Fruit fly (Drosophila melanogaster) whole organism, embryonic: Measurements from ENCODE around the gene Pi3K21B.

Source experiments
- Aef1 ChIP-seq: fragments of 200-800 bp; sonication (Bioruptor generic); IDR thresholded peaks from 3 replicates; pipeline ENCODE4 v1.3.6; 2022; ENCODE audit warnings: missing biosample characterization, missing genetic modification characterization
- B-H1 ChIP-seq: fragments of 200-800 bp; sonication (Bioruptor generic); IDR thresholded peaks from 3 replicates; pipeline ENCODE4 v1.3.6; 2022; ENCODE audit warnings: missing biosample characterization, missing genetic modification characterization
- CG1024 ChIP-seq: fragments of 200-800 bp; sonication (Bioruptor generic); IDR thresholded peaks from 2 replicates; pipeline ENCODE4 v1.3.6; 2022; ENCODE audit warnings: missing biosample characterization, missing genetic modification characterization
- CG11085 ChIP-seq: fragments of 200-800 bp; sonication (Bioruptor generic); IDR thresholded peaks from 2 replicates; pipeline ENCODE4 v1.3.6; 2022; ENCODE audit warnings: missing biosample characterization, missing genetic modification characterization
- CG11560 ChIP-seq: fragments of 200-800 bp; sonication (Bioruptor generic); IDR thresholded peaks from 3 replicates; pipeline ENCODE4 v1.3.6; 2022; ENCODE audit warnings: missing biosample characterization, missing genetic modification characterization
- CG11723 ChIP-seq: fragments of 200-800 bp; sonication (Bioruptor generic); optimal IDR thresholded peaks from 2 replicates; lab custom pipeline; 2017; ENCODE audit warnings: missing biosample characterization, mild to moderate bottlenecking, missing genetic modification characterization
- CG12236 ChIP-seq: fragments of 200-800 bp; sonication (Bioruptor generic); optimal IDR thresholded peaks from 2 replicates; lab custom pipeline; 2016; ENCODE audit warnings: missing biosample characterization, missing genetic modification characterization
- CG1233 ChIP-seq: fragments of 200-800 bp; sonication (Bioruptor generic); optimal IDR thresholded peaks from 4 replicates; lab custom pipeline; 2018; ENCODE audit warnings: missing biosample characterization, mild to moderate bottlenecking, missing genetic modification characterization
- CG12744 ChIP-seq: fragments of 200-800 bp; sonication (Bioruptor generic); optimal IDR thresholded peaks from 2 replicates; lab custom pipeline; 2016; ENCODE audit warnings: missing biosample characterization, missing genetic modification characterization
- CG13123 ChIP-seq: fragments of 200-800 bp; sonication (Bioruptor generic); optimal IDR thresholded peaks from 2 replicates; lab custom pipeline; 2016; ENCODE audit warnings: missing biosample characterization, missing genetic modification characterization
- CG1603 ChIP-seq: fragments of 200-800 bp; sonication (Bioruptor generic); optimal IDR thresholded peaks from 2 replicates; lab custom pipeline; 2019; ENCODE audit warnings: missing biosample characterization, mild to moderate bottlenecking, missing genetic modification characterization, moderate library complexity
- CG17359 ChIP-seq: fragments of 200-800 bp; sonication (Bioruptor generic); optimal IDR thresholded peaks from 3 replicates; lab custom pipeline; 2018; ENCODE audit warnings: missing biosample characterization, mild to moderate bottlenecking, missing genetic modification characterization, moderate library complexity
- CG17612 ChIP-seq: fragments of 200-800 bp; sonication (Bioruptor generic); IDR thresholded peaks from 2 replicates; pipeline ENCODE4 v1.3.6; 2022; ENCODE audit warnings: missing biosample characterization, missing genetic modification characterization
- CG1832 ChIP-seq: fragments of 200-800 bp; sonication (Bioruptor generic); optimal IDR thresholded peaks from 2 replicates; lab custom pipeline; 2017; ENCODE audit warnings: missing biosample characterization, mild to moderate bottlenecking, missing genetic modification characterization, inconsistent platforms
- CG32532 ChIP-seq: fragments of 200-800 bp; sonication (Bioruptor generic); IDR thresholded peaks from 2 replicates; pipeline ENCODE4 v1.3.6; 2022; ENCODE audit warnings: missing biosample characterization, missing genetic modification characterization
- CG33213 ChIP-seq: fragments of 200-800 bp; sonication (Bioruptor generic); optimal IDR thresholded peaks from 3 replicates; lab custom pipeline; 2016; ENCODE audit warnings: missing biosample characterization, missing genetic modification characterization
- CG34376 ChIP-seq: fragments of 200-800 bp; sonication (Bioruptor generic); optimal IDR thresholded peaks from 2 replicates; lab custom pipeline; 2018; ENCODE audit warnings: missing biosample characterization, mild to moderate bottlenecking, missing genetic modification characterization
- CG4328 ChIP-seq: fragments of 200-800 bp; sonication (Bioruptor generic); optimal IDR thresholded peaks from 3 replicates; lab custom pipeline; 2017; ENCODE audit warnings: missing biosample characterization, missing genetic modification reagents, missing genetic modification characterization
- CG43689 ChIP-seq: fragments of 200-800 bp; sonication (Bioruptor generic); IDR thresholded peaks from 2 replicates; pipeline ENCODE4 v1.3.6; 2022; ENCODE audit warnings: missing biosample characterization, missing genetic modification characterization
- CG4730 ChIP-seq: fragments of 200-800 bp; sonication (Bioruptor generic); IDR thresholded peaks from 2 replicates; pipeline ENCODE4 v1.3.6; 2022; ENCODE audit warnings: missing biosample characterization, missing genetic modification characterization
- CG6175 ChIP-seq: fragments of 200-800 bp; sonication (Bioruptor generic); IDR thresholded peaks from 3 replicates; pipeline ENCODE4 v1.3.6; 2022; ENCODE audit warnings: missing biosample characterization, missing genetic modification characterization
- CG6813 ChIP-seq: fragments of 200-800 bp; sonication (Bioruptor generic); optimal IDR thresholded peaks from 2 replicates; lab custom pipeline; 2017; ENCODE audit warnings: missing biosample characterization, missing genetic modification characterization, mild to moderate bottlenecking, moderate library complexity, missing genetic modification reagents
- CG8388 ChIP-seq: fragments of 200-800 bp; sonication (Bioruptor generic); optimal IDR thresholded peaks from 2 replicates; lab custom pipeline; 2019; ENCODE audit warnings: missing biosample characterization, mild to moderate bottlenecking, missing genetic modification characterization, moderate library complexity
- Chrac-16 ChIP-seq: fragments of 200-800 bp; sonication (Bioruptor generic); optimal IDR thresholded peaks from 3 replicates; lab custom pipeline; 2016; ENCODE audit warnings: missing biosample characterization, missing genetic modification characterization
- Dll ChIP-seq: fragments of 200-800 bp; sonication (Bioruptor generic); IDR thresholded peaks from 4 replicates; pipeline ENCODE4 v1.3.6; 2022; ENCODE audit warnings: missing biosample characterization, missing genetic modification characterization; ENCODE audit not compliant: partially characterized antibody
- HLH4C ChIP-seq: fragments of 200-800 bp; sonication (Bioruptor generic); IDR thresholded peaks from 3 replicates; pipeline ENCODE4 v1.3.6; 2022; ENCODE audit warnings: missing biosample characterization, missing genetic modification characterization; ENCODE audit not compliant: partially characterized antibody
- MBD-R2 ChIP-seq: fragments of 200-800 bp; sonication (Bioruptor generic); IDR thresholded peaks from 2 replicates; pipeline ENCODE4 v1.3.6; 2022; ENCODE audit warnings: missing biosample characterization, missing genetic modification characterization
- Pdp1 ChIP-seq, 2 experiments: fragments of 200-800 bp; sonication (Bioruptor generic); optimal IDR thresholded peaks; 3 replicates each; lab custom pipeline; 2016; ENCODE audit warnings: missing biosample characterization in 2 of 2, missing genetic modification characterization in 2 of 2, mild to moderate bottlenecking in 1 of 2, moderate library complexity in 1 of 2
- Sry-δ ChIP-seq: fragments of 200-800 bp; sonication (Bioruptor generic); optimal IDR thresholded peaks from 2 replicates; lab custom pipeline; 2016; ENCODE audit warnings: missing biosample characterization, missing genetic modification characterization
- amos ChIP-seq: fragments of 200-800 bp; sonication (Bioruptor generic); IDR thresholded peaks from 2 replicates; pipeline ENCODE4 v1.3.6; 2022; ENCODE audit warnings: missing biosample characterization, missing genetic modification characterization; ENCODE audit not compliant: partially characterized antibody
- br ChIP-seq: fragments of >200 bp; optimal IDR thresholded peaks from 2 replicates; lab custom pipeline; 2017
- cad ChIP-seq: fragments of >200 bp; optimal IDR thresholded peaks from 2 replicates; lab custom pipeline; 2017; ENCODE audit warnings: missing biosample characterization, missing genetic modification characterization
- crc ChIP-seq: fragments of 200-800 bp; sonication (Bioruptor generic); optimal IDR thresholded peaks from 2 replicates; lab custom pipeline; 2016; ENCODE audit warnings: missing biosample characterization, missing genetic modification characterization
- en ChIP-seq: fragments of 200-800 bp; sonication (Bioruptor generic); optimal IDR thresholded peaks from 2 replicates; lab custom pipeline; 2016; ENCODE audit warnings: missing biosample characterization, missing genetic modification characterization
- fd96Cb ChIP-seq: fragments of 200-800 bp; sonication (Bioruptor generic); optimal IDR thresholded peaks from 2 replicates; lab custom pipeline; 2018; ENCODE audit warnings: missing biosample characterization, mild to moderate bottlenecking, missing genetic modification characterization, moderate library complexity
- gsb ChIP-seq: fragments of 200-800 bp; sonication (Bioruptor generic); IDR thresholded peaks from 2 replicates; pipeline ENCODE4 v1.3.6; 2022; ENCODE audit warnings: missing biosample characterization, missing genetic modification characterization
- hkb ChIP-seq, 2 experiments: fragments of 200-800 bp in 1 of 2; fragments of >200 bp in 1 of 2; sonication (Bioruptor generic) in 1 of 2; IDR thresholded peaks in 1 of 2; optimal IDR thresholded peaks in 1 of 2; 2 replicates each; pipeline versions ENCODE4 v1.3.6 to Lab custom; 2017 to 2022; ENCODE audit warnings: missing biosample characterization in 1 of 2, missing genetic modification characterization in 1 of 2
- hth ChIP-seq: fragments of >200 bp; optimal IDR thresholded peaks from 2 replicates; lab custom pipeline; 2017; ENCODE audit warnings: inconsistent platforms
- inv ChIP-seq: fragments of 200-800 bp; sonication (Bioruptor generic); IDR thresholded peaks from 2 replicates; pipeline ENCODE4 v1.3.6; 2022; ENCODE audit warnings: missing biosample characterization, missing genetic modification characterization; ENCODE audit not compliant: partially characterized antibody
- jigr1 ChIP-seq: fragments of 200-800 bp; sonication (Bioruptor generic); IDR thresholded peaks from 3 replicates; pipeline ENCODE4 v1.3.6; 2022; ENCODE audit warnings: missing biosample characterization, missing genetic modification characterization
- jumu ChIP-seq: fragments of 200-800 bp; sonication (Bioruptor generic); optimal IDR thresholded peaks from 3 replicates; lab custom pipeline; 2016; ENCODE audit warnings: missing biosample characterization, missing genetic modification characterization
- luna ChIP-seq: fragments of 200-800 bp; sonication (Bioruptor generic); optimal IDR thresholded peaks from 2 replicates; lab custom pipeline; 2016; ENCODE audit warnings: missing biosample characterization, missing genetic modification characterization
- mld ChIP-seq: fragments of 200-800 bp; sonication (Bioruptor generic); IDR thresholded peaks from 3 replicates; pipeline ENCODE4 v1.3.6; 2022; ENCODE audit warnings: missing biosample characterization, missing genetic modification characterization; ENCODE audit not compliant: partially characterized antibody
- nom ChIP-seq: fragments of 200-800 bp; sonication (Bioruptor generic); optimal IDR thresholded peaks from 2 replicates; lab custom pipeline; 2017; ENCODE audit warnings: missing biosample characterization, missing genetic modification characterization, mild to moderate bottlenecking, moderate library complexity, missing genetic modification reagents
- trem ChIP-seq: fragments of 200-800 bp; optimal IDR thresholded peaks from 3 replicates; lab custom pipeline; 2019; ENCODE audit warnings: missing biosample characterization, mild to moderate bottlenecking, missing genetic modification characterization, moderate library complexity
- vnd ChIP-seq: fragments of 200-800 bp; sonication (Bioruptor generic); IDR thresholded peaks from 3 replicates; pipeline ENCODE4 v1.3.6; 2022; ENCODE audit warnings: missing biosample characterization, missing genetic modification characterization; ENCODE audit not compliant: partially characterized antibody
- wek ChIP-seq: fragments of 200-800 bp; sonication (Bioruptor generic); optimal IDR thresholded peaks from 3 replicates; lab custom pipeline; 2018; ENCODE audit warnings: missing biosample characterization, mild to moderate bottlenecking, missing genetic modification characterization, moderate library complexity
- zen2 ChIP-seq: fragments of 200-800 bp; sonication (Bioruptor generic); IDR thresholded peaks from 3 replicates; pipeline ENCODE4 v1.3.6; 2022; ENCODE audit warnings: missing biosample characterization, missing genetic modification characterization; ENCODE audit not compliant: partially characterized antibody
- zfh1 ChIP-seq: fragments of 200-800 bp; sonication (Bioruptor generic); IDR thresholded peaks from 3 replicates; pipeline ENCODE4 v1.3.6; 2022; ENCODE audit warnings: missing biosample characterization, missing genetic modification characterization

Gene Pi3K21B

DNA sequence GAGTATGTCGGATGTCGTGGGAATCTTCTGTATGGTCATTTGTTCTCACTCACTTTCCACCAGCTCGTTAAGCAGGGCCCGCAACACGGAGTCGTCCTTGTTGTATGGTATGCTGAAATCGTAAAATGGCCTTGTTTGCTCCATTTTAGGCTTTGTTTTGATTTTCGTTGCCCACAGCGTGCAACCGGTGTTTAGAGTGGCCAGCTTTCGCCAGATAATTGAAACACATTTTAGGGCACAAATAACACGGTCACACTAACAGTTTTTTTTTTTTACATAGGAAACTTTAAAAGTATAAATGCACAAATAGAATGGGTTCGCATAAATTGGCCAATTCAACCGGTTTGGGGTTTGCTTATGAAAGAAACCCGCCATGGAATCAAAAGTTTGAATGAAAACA is 45.5 kb upstream of the Pi3K21B start, which contains the start of gene Rpp30 (continued):
- TF ChIP-seq CG43689 (GFP tag; lab: Robert Waterston, UW) (no peak), CG17359 (peak; percentile 57), fd96Cb (no peak), Dll (GFP tag; lab: Robert Waterston, UW) (peak; percentile 49; the same call in 2 of the 4 replicates), trem (tag; lab: Kevin White, UChicago) (peak; percentile 10), zfh1 (GFP tag; lab: Robert Waterston, UW) (no peak), amos (GFP tag; lab: Robert Waterston, UW) (peak; percentile 27; the same call in 1 of the 2 replicates), zen2 (GFP tag; lab: Robert Waterston, UW) (0 out of 3 replicates have a peak, but pooled peaks have one; percentile 3), nom (no peak), mld (no peak), Pdp1 (GFP tag; optimal IDR thresholded peaks at IDR 0.05; lab: Kevin White, UChicago) (peak in 1 of 2 experiments; percentile 9), br (no peak), CG12236 (GFP tag; lab: Kevin White, UChicago) (no peak), CG1024 (GFP tag; lab: Robert Waterston, UW) (no peak), Sry-δ (GFP tag; lab: Kevin White, UChicago) (peak; percentile 32), CG33213 (GFP tag; lab: Kevin White, UChicago) (peak; percentile 10), CG1233 (GFP tag; lab: Kevin White, UChicago) (no peak)

dm6 chr2L:267441-268089 is 30.1 kb upstream of the Pi3K21B start, which contains the start of gene CG17075:
Gene CG17075 (minus strand): TSS chr2L:267505.
- TF ChIP-seq jigr1 (GFP tag; lab: Robert Waterston, UW): peak; percentile 82
- TF ChIP-seq CG8388: peak; percentile 91
- peak; percentile 92 for TF ChIP-seq gsb (GFP tag; lab: Robert Waterston, UW)
- no peak for TF ChIP-seq vnd (GFP tag; lab: Robert Waterston, UW)
- peak; percentile 94 for TF ChIP-seq B-H1 (GFP tag; lab: Robert Waterston, UW)
- peak; percentile 89 for TF ChIP-seq CG6175 (GFP tag; lab: Robert Waterston, UW)
- TF ChIP-seq jumu (GFP tag; lab: Kevin White, UChicago): peak; percentile 75
- peak; percentile 83 for TF ChIP-seq CG1603 (tag; lab: Kevin White, UChicago)
- TF ChIP-seq CG11560 (tag; lab: Robert Waterston, UW): peak; percentile 84
- peak; percentile 88 for TF ChIP-seq CG17612 (GFP tag; lab: Robert Waterston, UW)
- TF ChIP-seq MBD-R2 (GFP tag; lab: Robert Waterston, UW): peak; percentile 91
- peak; percentile 89 for TF ChIP-seq Chrac-16
- peak; percentile 93 for TF ChIP-seq zfh1 (GFP tag; lab: Robert Waterston, UW)
- peak; percentile 16 for TF ChIP-seq en (GFP tag; lab: Kevin White, UChicago)
- peak; percentile 80 for TF ChIP-seq CG34376 (GFP tag; lab: Kevin White, UChicago)
- 0 out of 2 replicates have a peak, but pooled peaks have one; percentile 13 for TF ChIP-seq inv (GFP tag; lab: Robert Waterston, UW)
- no peak for TF ChIP-seq hkb (optimal IDR thresholded peaks at IDR 0.05; lab: Kevin White, UChicago)
- TF ChIP-seq hkb (GFP tag; IDR thresholded peaks at IDR 0.05; lab: Robert Waterston, UW): peak; percentile 96
- TF ChIP-seq Aef1: peak; percentile 96
- TF ChIP-seq CG32532 (GFP tag; lab: Robert Waterston, UW): peak; percentile 93
- TF ChIP-seq CG11085 (GFP tag; lab: Robert Waterston, UW): peak; percentile 94
- no peak for TF ChIP-seq CG1832
- no peak for TF ChIP-seq cad (GFP tag; lab: Kevin White, UChicago)
- TF ChIP-seq CG13123 (GFP tag; lab: Kevin White, UChicago): peak; percentile 86
- peak; percentile 69 for TF ChIP-seq CG12744 (GFP tag; lab: Kevin White, UChicago)
- TF ChIP-seq wek (GFP tag; lab: Kevin White, UChicago): peak; percentile 42
- peak; percentile 51 for TF ChIP-seq crc (GFP tag; lab: Kevin White, UChicago)
- peak; percentile 83 for TF ChIP-seq CG11723 (GFP tag; lab: Kevin White, UChicago)
- no peak for TF ChIP-seq hth (lab: Kevin White, UChicago)
- TF ChIP-seq HLH4C: no peak
- peak; percentile 81 for TF ChIP-seq CG4328
- peak; percentile 89 for TF ChIP-seq CG6813 (GFP tag; lab: Kevin White, UChicago)
- TF ChIP-seq luna: no peak
- TF ChIP-seq CG4730: peak; percentile 93
